Fruit fly (Drosophila melanogaster) S2 (cell line): ENCODE results near the gene CG6901.
A peak's percentile ranks its signal among the peaks of the same experiment; 100 is the strongest.

Experiments used
- CG8478 ChIP-seq: fragments of >200 bp; optimal IDR thresholded peaks from 2 replicates; lab custom pipeline; 2018
- CTCF ChIP-seq, 2 experiments: fragments of >200 bp; optimal IDR thresholded peaks; 2 replicates each; lab custom pipeline; 2018

Gene CG6901

DNA sequence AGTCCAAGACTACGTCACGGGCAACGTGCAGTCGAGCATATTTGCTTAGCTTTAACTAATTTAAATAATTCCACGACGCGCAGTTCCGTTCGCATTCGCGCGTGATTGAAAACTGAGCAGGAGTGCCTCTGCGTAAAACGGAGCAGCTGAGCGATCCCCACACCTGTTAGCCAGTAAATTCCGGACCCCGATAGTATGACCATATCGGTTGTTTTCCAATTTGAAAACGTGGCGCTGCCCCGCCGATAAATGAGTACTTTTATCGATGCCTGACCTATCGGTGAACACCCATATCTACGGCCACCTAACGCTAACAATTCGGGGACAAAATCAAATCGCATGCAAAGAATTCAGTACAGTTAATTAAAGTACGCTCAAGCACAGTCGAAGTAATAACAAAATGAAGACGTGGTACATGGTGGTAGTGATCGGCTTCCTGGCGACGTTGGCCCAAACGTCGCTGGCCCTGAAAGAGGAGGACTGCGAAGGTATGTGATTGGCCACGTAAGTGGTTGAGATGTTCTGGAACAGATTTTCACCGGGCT lies 26.0 kb downstream of the CG6901 start, which contains the start of the genes CG14879 and Manf:
CG14879 (minus strand) TSS at position 116 of the 545 bp plus-strand sequence.
Manf (plus strand) TSS at position 294 of the 545 bp plus-strand sequence.
- TF ChIP-seq CG8478 (lab: Kevin White, UChicago) (no peak), CTCF (optimal IDR thresholded peaks at IDR 0.05; lab: Kevin White, UChicago) (peak; percentile 24 to 38)

DNA sequence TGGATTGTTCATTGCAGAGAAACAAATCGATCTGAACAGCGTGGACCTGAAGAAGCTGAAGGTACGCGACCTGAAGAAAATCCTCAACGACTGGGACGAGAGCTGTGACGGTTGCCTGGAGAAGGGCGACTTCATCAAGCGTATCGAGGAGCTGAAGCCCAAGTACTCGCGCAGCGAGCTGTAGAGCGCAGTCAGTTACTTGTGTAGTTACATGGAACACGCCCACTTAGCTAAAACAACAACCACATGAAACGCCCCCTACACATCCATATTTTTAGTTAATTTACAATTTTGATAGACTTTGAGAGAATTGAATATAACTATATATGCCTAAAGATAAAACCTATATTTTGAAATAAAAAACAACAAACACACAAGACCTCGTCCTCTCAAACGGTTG lies 27.2 kb downstream of the CG6901 start:
- TF ChIP-seq CTCF (optimal IDR thresholded peaks at IDR 0.05; lab: Kevin White, UChicago) (peak; percentile 25 to 57), CG8478 (lab: Kevin White, UChicago) (no peak)

DNA sequence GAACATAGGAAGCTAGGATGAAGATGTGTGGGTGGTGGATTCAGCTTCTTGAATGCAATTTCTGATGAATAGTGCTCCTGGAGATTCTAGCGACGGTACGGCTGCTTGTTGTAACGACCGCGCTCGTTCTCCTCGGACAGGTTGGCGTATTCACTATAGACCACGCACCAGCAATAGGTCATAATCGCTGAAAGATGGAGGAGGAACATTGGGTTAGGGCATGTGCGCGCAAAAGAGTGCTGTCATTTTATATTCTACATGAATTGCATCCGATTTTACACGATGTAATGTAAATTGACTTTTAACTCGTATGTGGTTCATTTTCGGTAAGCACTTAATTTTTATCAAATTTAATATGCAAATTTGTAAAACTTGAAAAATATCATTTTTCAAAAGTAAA lies 27.8 kb downstream of the CG6901 start:
- no peak for TF ChIP-seq CG8478 (lab: Kevin White, UChicago)
- TF ChIP-seq CTCF (optimal IDR thresholded peaks at IDR 0.05; lab: Kevin White, UChicago) = peak; percentile 83 to 87

DNA sequence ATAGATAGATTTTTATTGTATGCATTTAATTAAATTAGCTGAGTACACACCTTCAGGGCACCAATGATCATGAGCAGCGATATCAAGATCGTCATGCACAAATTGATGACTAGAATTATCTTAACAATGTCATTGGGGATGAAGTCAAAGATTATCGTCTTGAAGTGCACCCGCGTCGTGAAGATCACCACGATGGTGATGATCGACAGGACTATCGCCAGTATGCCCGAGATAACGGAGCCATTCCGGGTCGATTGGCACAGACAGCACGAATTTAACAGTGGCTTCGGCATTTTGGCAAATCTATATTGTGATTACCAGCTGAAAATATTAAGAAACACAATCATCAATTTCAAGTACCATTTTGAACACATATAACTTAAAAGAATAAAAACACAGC lies 28.8 kb downstream of the CG6901 start:
- TF ChIP-seq CG8478 (lab: Kevin White, UChicago) (no peak), CTCF (optimal IDR thresholded peaks at IDR 0.05; lab: Kevin White, UChicago) (no peak)

DNA sequence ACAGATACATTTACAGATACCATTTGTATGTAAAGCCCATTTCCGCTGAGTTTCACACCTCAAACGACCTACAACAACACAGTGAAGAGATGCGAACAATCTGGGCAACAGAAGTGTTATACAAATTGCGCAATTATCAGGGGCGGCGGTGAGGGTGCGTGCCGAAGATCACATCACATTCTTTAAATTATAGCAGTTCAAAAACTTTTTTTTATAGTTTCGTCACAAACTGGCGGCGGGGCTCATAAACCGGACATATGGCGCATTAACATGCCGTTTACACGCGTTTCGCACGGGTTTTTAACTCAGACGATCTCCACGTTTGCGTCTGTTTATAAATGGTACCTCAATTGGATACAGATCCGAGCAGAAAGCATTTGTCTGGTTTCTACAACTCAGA lies 30.0 kb downstream of the CG6901 start:
- TF ChIP-seq CG8478 (lab: Kevin White, UChicago) (no peak), CTCF (optimal IDR thresholded peaks at IDR 0.05; lab: Kevin White, UChicago) (no peak)

DNA sequence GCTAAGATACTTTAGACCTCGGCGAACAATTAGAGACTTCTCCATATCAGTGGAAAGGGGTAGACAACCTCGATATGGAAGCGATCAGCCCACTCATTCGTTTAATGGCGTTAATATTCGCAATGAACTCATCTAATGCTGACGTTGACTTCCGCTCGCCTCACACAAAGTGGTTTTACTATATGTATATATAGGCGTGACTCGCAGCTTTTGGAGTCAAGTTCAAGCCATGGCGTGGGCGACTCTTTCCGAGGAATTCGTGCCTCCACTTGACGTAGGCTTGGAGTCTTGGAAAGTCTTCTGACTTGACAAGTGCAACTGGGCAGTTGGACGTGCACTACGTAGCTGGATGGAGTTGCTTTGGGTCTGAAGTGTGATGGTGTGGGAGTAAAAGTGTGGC lies 30.5 kb downstream of the CG6901 start:
- TF ChIP-seq CG8478 (lab: Kevin White, UChicago) (no peak), CTCF (optimal IDR thresholded peaks at IDR 0.05; lab: Kevin White, UChicago) (no peak)

DNA sequence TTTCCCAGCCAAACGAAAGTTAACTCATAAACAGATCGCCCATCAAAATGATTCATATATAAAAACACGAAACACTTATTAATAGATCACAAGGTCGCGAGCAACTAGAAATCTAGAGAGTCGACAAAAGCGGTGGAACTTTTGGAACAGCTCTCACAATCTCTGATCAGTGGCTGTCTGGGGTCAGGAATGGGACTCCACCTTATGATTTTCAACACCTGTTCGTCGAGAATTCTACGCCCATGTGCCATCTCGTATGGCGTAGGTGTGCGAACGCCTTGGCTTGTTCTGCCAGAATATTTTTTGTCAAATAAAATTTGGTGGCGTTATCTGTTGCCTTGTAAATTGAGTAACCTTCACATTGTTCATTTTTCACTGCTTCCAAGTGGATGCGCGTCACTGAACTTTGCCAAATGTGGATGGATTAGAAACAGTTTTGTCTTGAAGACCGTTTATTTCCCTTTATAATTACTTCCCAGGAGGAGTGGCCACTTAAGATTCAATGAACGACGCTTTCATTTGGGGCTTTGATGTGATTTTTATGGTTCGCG lies 32.3 kb downstream of the CG6901 start:
- no peak for TF ChIP-seq CTCF (optimal IDR thresholded peaks at IDR 0.05; lab: Kevin White, UChicago)
- TF ChIP-seq CG8478 (lab: Kevin White, UChicago) = no peak

DNA sequence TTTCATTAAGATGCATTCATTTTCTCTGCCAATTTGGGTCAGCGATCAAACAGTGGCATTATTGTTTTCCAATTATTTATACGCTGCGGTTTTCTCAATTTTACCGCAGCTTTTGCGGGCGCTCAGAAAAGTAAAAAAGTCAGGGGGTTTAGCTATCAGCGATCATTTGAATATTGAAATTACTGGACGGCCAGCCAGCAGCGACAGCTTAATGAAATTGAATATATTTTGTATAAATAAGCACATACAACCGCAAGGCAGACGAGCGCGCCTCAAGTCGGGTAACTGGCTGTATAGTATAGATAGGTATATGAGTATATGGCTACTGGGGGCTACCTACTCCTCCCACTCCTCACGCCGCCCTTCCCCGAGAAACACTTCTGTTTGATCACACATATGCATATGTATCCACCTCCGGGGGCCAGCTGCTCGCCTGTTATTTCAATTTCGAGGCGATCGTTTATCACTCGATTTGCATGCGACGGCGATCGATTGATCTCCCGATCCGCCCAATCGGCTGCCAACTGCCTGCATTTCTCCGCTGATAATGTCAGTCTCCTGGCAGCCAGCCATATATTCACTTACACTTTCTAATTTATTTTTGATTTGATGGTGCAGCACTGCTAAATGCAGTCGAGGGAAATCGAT lies 33.1 kb downstream of the CG6901 start:
- TF ChIP-seq CG8478 (lab: Kevin White, UChicago) = no peak
- no peak for TF ChIP-seq CTCF (optimal IDR thresholded peaks at IDR 0.05; lab: Kevin White, UChicago)

DNA sequence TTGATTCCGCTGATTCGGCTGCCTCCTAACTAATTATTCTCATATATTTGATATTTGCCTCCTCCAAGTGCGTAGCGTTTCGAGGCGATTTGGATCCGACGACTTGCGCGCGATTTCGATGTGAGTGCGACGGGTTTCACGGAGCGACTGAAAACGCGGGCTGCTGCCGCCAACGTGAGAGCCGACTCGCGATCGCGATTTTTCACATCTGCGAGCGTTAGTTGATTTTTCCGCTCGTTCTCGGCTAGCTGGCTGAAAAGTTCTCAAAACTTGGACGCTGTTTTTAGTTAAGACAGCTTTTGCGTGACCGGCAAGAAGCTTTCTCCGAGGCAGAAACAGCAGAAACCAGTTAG lies 33.6 kb downstream of the CG6901 start, which contains the start of gene CG10311:
CG10311 (minus strand) TSS at position 153 of the 353 bp plus-strand sequence.
- TF ChIP-seq CTCF (optimal IDR thresholded peaks at IDR 0.05; lab: Kevin White, UChicago) = no peak
- no peak for TF ChIP-seq CG8478 (lab: Kevin White, UChicago)

DNA sequence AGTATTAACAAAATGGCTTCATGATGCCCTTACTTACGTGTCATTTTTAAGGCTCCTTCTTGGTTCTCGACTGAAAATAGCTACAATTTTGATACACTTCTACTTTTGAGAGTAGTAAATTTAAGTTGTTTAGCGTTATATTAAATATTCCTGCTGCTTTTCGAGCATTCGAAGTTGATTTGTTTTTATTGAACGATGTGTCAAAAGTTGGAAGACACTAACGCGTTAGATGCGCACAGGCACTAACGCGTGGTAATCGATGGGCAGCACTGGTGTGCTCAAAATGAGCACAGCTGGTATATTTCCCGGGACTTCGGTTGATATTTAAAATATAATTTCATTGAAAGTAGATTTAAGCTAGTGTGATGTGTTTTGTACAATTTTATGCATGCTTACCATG lies 35.9 kb downstream of the CG6901 start, which contains the start of gene CG17931:
CG17931 (minus strand) TSS at position 369 of the 400 bp plus-strand sequence.
- TF ChIP-seq CTCF (optimal IDR thresholded peaks at IDR 0.05; lab: Kevin White, UChicago) (peak in 1 of 2 experiments; percentile 16), CG8478 (lab: Kevin White, UChicago) (no peak)

DNA sequence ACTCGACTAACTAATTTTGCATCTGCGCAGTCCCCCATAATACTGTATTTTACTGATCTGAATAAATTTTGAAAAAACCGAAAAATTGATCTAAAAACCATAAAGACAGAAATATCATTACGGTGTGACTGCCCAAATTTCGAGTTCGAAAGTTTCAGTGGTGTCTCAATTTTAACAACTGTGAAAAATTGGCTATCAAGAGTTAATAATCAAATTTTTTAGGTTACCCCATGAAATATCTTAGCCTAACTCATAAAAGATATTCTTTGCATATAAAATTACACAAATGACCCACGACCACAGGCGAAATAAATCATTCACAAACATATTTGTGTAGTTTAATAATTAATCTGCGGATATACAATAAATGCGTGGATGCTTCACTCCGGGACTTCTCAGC lies 36.8 kb downstream of the CG6901 start, which contains the start of gene CG42446:
CG42446 (minus strand) TSS at position 101 of the 400 bp plus-strand sequence.
- TF ChIP-seq CG8478 (lab: Kevin White, UChicago) (no peak), CTCF (optimal IDR thresholded peaks at IDR 0.05; lab: Kevin White, UChicago) (no peak)

DNA sequence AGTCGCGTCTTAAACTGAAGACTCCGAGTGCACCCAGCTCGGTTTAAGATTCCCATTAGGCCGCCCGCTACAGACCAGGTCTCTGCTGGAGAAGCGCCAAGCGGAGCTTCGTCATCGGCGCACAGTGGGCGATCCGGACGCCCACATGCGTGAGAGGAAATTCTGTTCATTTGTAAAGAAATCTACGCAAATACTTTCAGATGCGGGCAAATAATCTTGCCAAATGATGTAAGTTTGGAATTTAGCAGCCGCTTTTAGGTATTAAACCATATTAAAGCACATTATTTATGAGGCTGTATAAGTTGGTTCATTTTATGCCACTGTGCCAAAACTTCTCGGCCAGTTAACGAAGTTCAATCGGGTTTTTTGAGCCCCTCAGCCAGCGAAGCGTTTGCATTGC lies 45.1 kb downstream of the CG6901 start, which contains the start of gene js:
js (minus strand) TSS at position 19 of the 400 bp plus-strand sequence.
- TF ChIP-seq CG8478 (lab: Kevin White, UChicago) (no peak), CTCF (optimal IDR thresholded peaks at IDR 0.05; lab: Kevin White, UChicago) (no peak)

DNA sequence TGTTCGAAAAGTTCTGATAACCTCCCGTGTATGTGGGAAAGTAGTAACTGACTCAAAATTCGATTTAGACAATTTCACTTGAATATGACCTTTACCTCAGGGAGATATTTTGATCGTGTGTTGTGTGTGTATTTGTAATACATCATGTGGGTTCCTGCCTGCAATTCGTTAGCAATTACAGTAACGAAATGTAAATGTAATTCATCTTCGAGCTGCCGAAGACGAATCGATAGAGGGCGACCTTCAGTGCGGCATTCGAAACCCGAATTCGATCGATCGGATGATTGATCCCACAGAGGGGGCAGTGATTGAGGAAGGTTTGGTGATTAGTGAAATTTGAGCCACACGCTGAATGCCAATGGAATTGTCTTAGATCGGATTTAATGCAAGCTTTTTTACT lies 47.2 kb downstream of the CG6901 start, which contains the start of gene CG10317:
CG10317 (minus strand) TSS at position 101 of the 400 bp plus-strand sequence.
- TF ChIP-seq CG8478 (lab: Kevin White, UChicago) (no peak), CTCF (optimal IDR thresholded peaks at IDR 0.05; lab: Kevin White, UChicago) (no peak)

DNA sequence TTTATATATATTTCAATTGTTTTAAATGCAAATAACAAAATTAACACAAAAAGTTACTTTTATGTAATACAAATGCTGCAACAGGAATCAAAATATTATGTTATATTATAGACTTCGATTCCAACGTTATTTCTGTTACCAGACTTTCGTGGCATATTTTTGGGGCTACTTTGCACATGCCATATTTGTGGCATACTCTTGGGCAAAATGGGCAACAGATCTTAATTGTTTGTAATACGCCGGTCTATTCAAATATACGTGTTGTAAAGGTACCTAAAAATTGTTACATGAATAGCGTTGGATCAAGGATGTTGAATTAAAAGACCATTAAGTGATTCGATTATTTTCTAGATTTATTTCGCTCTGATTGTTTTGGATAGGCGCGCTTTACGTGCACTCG lies 50.9 kb downstream of the CG6901 start:
- TF ChIP-seq CTCF (optimal IDR thresholded peaks at IDR 0.05; lab: Kevin White, UChicago) (peak in 1 of 2 experiments; percentile 46), CG8478 (lab: Kevin White, UChicago) (no peak)
